Worm (Caenorhabditis elegans) whole organism, young adult: ENCODE results near the gene sdhd-1.

Source experiments
- F22D6.2 ChIP-seq: sonication (generic microtip); optimal IDR thresholded peaks from 2 replicates; lab custom pipeline; 2016; ENCODE audit warnings: mild to moderate bottlenecking, missing genetic modification characterization, missing compliant biosample characterization
- lin-54 ChIP-seq: fragments of 200-800 bp; sonication (Bioruptor generic); optimal IDR thresholded peaks from 2 replicates; lab custom pipeline; 2018; ENCODE audit warnings: mild to moderate bottlenecking, missing genetic modification characterization, missing compliant biosample characterization
- nfya-1 ChIP-seq: sonication (generic microtip); optimal IDR thresholded peaks from 2 replicates; lab custom pipeline; 2017; ENCODE audit warnings: antibody characterized with exemption, missing compliant biosample characterization, missing genetic modification characterization, borderline replicate concordance; ENCODE audit not compliant: insufficient read depth
- snpc-4 ChIP-seq, 5 experiments: fragments of 150-350 bp in 1 of 5; sonication (generic microtip) in 4 of 5; optimal IDR thresholded peaks; 2 replicates each; lab custom pipeline; 2014 to 2018; ENCODE audit warnings: missing genetic modification characterization in 5 of 5, missing biosample characterization in 3 of 5, antibody characterized with exemption in 2 of 5, mild to moderate bottlenecking in 2 of 5, missing compliant biosample characterization in 2 of 5, missing genotype in 2 of 5, moderate library complexity in 2 of 5, missing genetic modification reagents in 1 of 5
- unc-62 ChIP-seq: fragments of 150-350 bp; optimal IDR thresholded peaks from 2 replicates; lab custom pipeline; 2014; ENCODE audit warnings: missing biosample characterization, missing genetic modification reagents, missing genetic modification characterization
- ztf-6 ChIP-seq: fragments of 200-800 bp; sonication (Bioruptor generic); IDR thresholded peaks from 2 replicates; pipeline ENCODE4 v1.3.6; 2022; ENCODE audit warnings: missing genetic modification reagents, missing genetic modification characterization, missing compliant biosample characterization

ce11 chrII:11030297-11030696 lies 19.4 kb downstream of the sdhd-1 start, which contains the start of gene nlp-18:
- no peak for TF ChIP-seq F22D6.2 (tag; lab: Kevin White, UChicago)
- TF ChIP-seq unc-62 (GFP tag; lab: Kevin White, UChicago) = no peak
- no peak for TF ChIP-seq snpc-4 (GFP tag; optimal IDR thresholded peaks at IDR 0.05; lab: Kevin White, UChicago)
- no peak for TF ChIP-seq snpc-4 (tag; optimal IDR thresholded peaks at IDR 0.05; lab: Kevin White, UChicago)
- no peak for TF ChIP-seq lin-54 (GFP tag; lab: Kevin White, UChicago)
- TF ChIP-seq nfya-1 = no peak
- TF ChIP-seq ztf-6 = no peak
